Worm (Caenorhabditis elegans) whole organism, young adult: ENCODE measurements around the gene F23F1.5.

Source experiments
- F49E8.2 ChIP-seq: sonication (generic microtip); optimal IDR thresholded peaks from 3 replicates; lab custom pipeline; 2017; ENCODE audit warnings: missing genetic modification characterization, mild to moderate bottlenecking, missing compliant biosample characterization, antibody characterized with exemption, moderate library complexity; ENCODE audit not compliant: insufficient read depth
- ama-1 ChIP-seq, 3 experiments: fragments of 150-350 bp in 1 of 3; sonication (generic microtip) in 2 of 3; optimal IDR thresholded peaks; 2 replicates each; lab custom pipeline; 2014 to 2018; ENCODE audit warnings: missing biosample characterization in 2 of 3, missing genetic modification characterization in 2 of 3, missing genetic modification reagents in 2 of 3
- atf-7 ChIP-seq: sonication (generic microtip); optimal IDR thresholded peaks from 2 replicates; lab custom pipeline; 2017; ENCODE audit warnings: mild to moderate bottlenecking, missing genetic modification characterization, missing compliant biosample characterization
- dpff-1 ChIP-seq: sonication (generic microtip); optimal IDR thresholded peaks from 2 replicates; lab custom pipeline; 2017; ENCODE audit warnings: mild to moderate bottlenecking, missing genetic modification characterization, missing compliant biosample characterization
- ets-4 ChIP-seq: fragments of 200-800 bp; sonication (Bioruptor generic); optimal IDR thresholded peaks from 2 replicates; lab custom pipeline; 2018; ENCODE audit warnings: mild to moderate bottlenecking, missing genetic modification characterization, missing compliant biosample characterization
- hlh-12 ChIP-seq: sonication (generic microtip); optimal IDR thresholded peaks from 2 replicates; lab custom pipeline; 2016; ENCODE audit warnings: missing genetic modification characterization, missing compliant biosample characterization
- nfyb-1 ChIP-seq: fragments of 200-800 bp; sonication (Bioruptor generic); IDR thresholded peaks from 2 replicates; pipeline ENCODE4 v1.3.6; 2022; ENCODE audit warnings: missing genetic modification reagents, missing genetic modification characterization, missing compliant biosample characterization
- pha-4 ChIP-seq: fragments of 150-350 bp; sonication (generic microtip); optimal IDR thresholded peaks from 2 replicates; lab custom pipeline; 2014; ENCODE audit warnings: missing biosample characterization, missing genetic modification reagents, missing genetic modification characterization
- somi-1 ChIP-seq: fragments of 200-800 bp; sonication (Bioruptor generic); optimal IDR thresholded peaks from 2 replicates; lab custom pipeline; 2018; ENCODE audit warnings: mild to moderate bottlenecking, missing genetic modification characterization, missing compliant biosample characterization
- sptf-2 ChIP-seq: fragments of 200-800 bp; sonication (Bioruptor generic); optimal IDR thresholded peaks from 2 replicates; lab custom pipeline; 2018; ENCODE audit warnings: mild to moderate bottlenecking, missing genetic modification characterization, missing compliant biosample characterization
- unc-130 ChIP-seq: sonication (generic microtip); optimal IDR thresholded peaks from 2 replicates; lab custom pipeline; 2016; ENCODE audit warnings: missing genetic modification reagents, missing genetic modification characterization, missing compliant biosample characterization

ce11 chrII:18787-19186, 12.6 kb downstream of the F23F1.5 start:
- no peak for TF ChIP-seq ets-4 (GFP tag; lab: Kevin White, UChicago)
- TF ChIP-seq sptf-2 (GFP tag; lab: Kevin White, UChicago) = no peak
- TF ChIP-seq ama-1 (optimal IDR thresholded peaks at IDR 0.05; lab: Kevin White, UChicago) = no peak
- TF ChIP-seq ama-1 (GFP tag; optimal IDR thresholded peaks at IDR 0.05; lab: Kevin White, UChicago) = no peak
- TF ChIP-seq nfyb-1 (GFP tag; lab: Robert Waterston, UW) = peak; percentile 44
- no peak for TF ChIP-seq hlh-12 (tag; lab: Kevin White, UChicago)
- TF ChIP-seq somi-1 (GFP tag; lab: Kevin White, UChicago) = peak; percentile 17
- no peak for TF ChIP-seq pha-4 (tag; lab: Kevin White, UChicago)
- TF ChIP-seq dpff-1 (tag; lab: Kevin White, UChicago) = no peak
- peak; percentile 71 for TF ChIP-seq atf-7 (tag; lab: Kevin White, UChicago)
- TF ChIP-seq unc-130 (GFP tag; lab: Kevin White, UChicago) = no peak
- no peak for TF ChIP-seq F49E8.2 (tag; lab: Kevin White, UChicago)
